8 worm cellular contexts compared by ENCODE assay signal in genomic region chrIII:7958085-7958484, ce11.
A peak's percentile ranks its signal among the peaks of the same experiment; 100 is the strongest.
TF ChIP-seq lines count a peak whose summit lies in the region.

Gene C29E4.11 (minus strand): TSS chrIII:7958114.

TF ChIP-seq in whole organism, L1 larva, 84 proteins besides CTCF, POLR2A, EP300 and RAD21 (continues in another document):
- TF ChIP-seq snu-23 (GFP tag; optimal IDR thresholded peaks at IDR 0.05; lab: Kevin White, UChicago), result peak; percentile 41
- TF ChIP-seq efl-3 (GFP tag; optimal IDR thresholded peaks at IDR 0.05; lab: Kevin White, UChicago), result no peak
- no peak for TF ChIP-seq unc-130 (tag; optimal IDR thresholded peaks at IDR 0.05; lab: Kevin White, UChicago)
- TF ChIP-seq nhr-84 (tag; optimal IDR thresholded peaks at IDR 0.05; lab: Kevin White, UChicago), result no peak
- no peak for TF ChIP-seq egl-27 (tag; optimal IDR thresholded peaks at IDR 0.05; lab: Kevin White, UChicago)
- TF ChIP-seq elt-3 (tag; optimal IDR thresholded peaks at IDR 0.05; lab: Kevin White, UChicago), result no peak
- TF ChIP-seq sox-4 (tag; optimal IDR thresholded peaks at IDR 0.05; lab: Kevin White, UChicago), result no peak
- no peak for TF ChIP-seq pqm-1 (tag; optimal IDR thresholded peaks at IDR 0.05; lab: Kevin White, UChicago)
- no peak for TF ChIP-seq ama-1 (optimal IDR thresholded peaks at IDR 0.05; lab: Kevin White, UChicago)
- peak in 1 of 3 experiments; percentile 39 for TF ChIP-seq dpl-1 (GFP tag; optimal IDR thresholded peaks at IDR 0.05; lab: Kevin White, UChicago)
- no peak for TF ChIP-seq lin-13 (GFP tag; optimal IDR thresholded peaks at IDR 0.05; lab: Kevin White, UChicago)
- no peak for TF ChIP-seq jun-1 (tag; optimal IDR thresholded peaks at IDR 0.05; lab: Kevin White, UChicago)

TF ChIP-seq in whole organism, L2 larva, 48 proteins besides CTCF, POLR2A, EP300 and RAD21:
- TF ChIP-seq dmd-4 (tag; optimal IDR thresholded peaks at IDR 0.05; lab: Kevin White, UChicago) (no peak), lsy-2 (tag; optimal IDR thresholded peaks at IDR 0.05; lab: Kevin White, UChicago) (peak in 1 of 2 experiments; percentile 40), C34F6.9 (tag; optimal IDR thresholded peaks at IDR 0.05; lab: Kevin White, UChicago) (peak; percentile 74), unc-55 (GFP tag; optimal IDR thresholded peaks at IDR 0.05; lab: Kevin White, UChicago) (peak; percentile 40)
TF ChIP-seq in whole organism, L2 larva: peak in this region for 3.

TF ChIP-seq in whole organism, L3 larva, 47 proteins besides CTCF, POLR2A, EP300 and RAD21:
- TF ChIP-seq nhr-237 (tag; optimal IDR thresholded peaks at IDR 0.05; lab: Kevin White, UChicago), result no peak
- peak; percentile 30 for TF ChIP-seq nhr-23 (tag; optimal IDR thresholded peaks at IDR 0.05; lab: Kevin White, UChicago)
- no peak for TF ChIP-seq daf-12 (tag; optimal IDR thresholded peaks at IDR 0.05; lab: Kevin White, UChicago)
- TF ChIP-seq nhr-12 (tag; optimal IDR thresholded peaks at IDR 0.05; lab: Kevin White, UChicago), result no peak
- TF ChIP-seq egl-27 (tag; optimal IDR thresholded peaks at IDR 0.05; lab: Kevin White, UChicago), result no peak
- no peak for TF ChIP-seq lsy-12 (tag; optimal IDR thresholded peaks at IDR 0.05; lab: Kevin White, UChicago)
- peak; percentile 32 for TF ChIP-seq nfya-1 (tag; optimal IDR thresholded peaks at IDR 0.05; lab: Kevin White, UChicago; ENCODE audit: insufficient read depth)
- TF ChIP-seq elt-3 (tag; optimal IDR thresholded peaks at IDR 0.05; lab: Kevin White, UChicago), result no peak
- no peak for TF ChIP-seq ceh-16 (tag; optimal IDR thresholded peaks at IDR 0.05; lab: Kevin White, UChicago)
- no peak for TF ChIP-seq fkh-10 (GFP tag; optimal IDR thresholded peaks at IDR 0.05; lab: Kevin White, UChicago)
- no peak for TF ChIP-seq pqm-1 (tag; optimal IDR thresholded peaks at IDR 0.05; lab: Kevin White, UChicago)
- TF ChIP-seq pha-4 (tag; optimal IDR thresholded peaks at IDR 0.05; lab: Kevin White, UChicago), result peak; percentile 66

TF ChIP-seq in whole organism, L4 larva, 104 proteins besides CTCF, POLR2A, EP300 and RAD21 (continues in another document):
- TF ChIP-seq mdl-1 (tag; optimal IDR thresholded peaks at IDR 0.05; lab: Kevin White, UChicago) (no peak), lsy-2 (tag; optimal IDR thresholded peaks at IDR 0.05; lab: Kevin White, UChicago) (peak in 1 of 2 experiments; percentile 41), nhr-10 (tag; optimal IDR thresholded peaks at IDR 0.05; lab: Kevin White, UChicago) (no peak), mxl-3 (GFP tag; optimal IDR thresholded peaks at IDR 0.05; lab: Kevin White, UChicago) (no peak), spr-1 (tag; optimal IDR thresholded peaks at IDR 0.05; lab: Kevin White, UChicago) (no peak), F49E8.2 (tag; optimal IDR thresholded peaks at IDR 0.05; lab: Kevin White, UChicago; ENCODE audit: borderline replicate concordance) (no peak), lin-13 (GFP tag; optimal IDR thresholded peaks at IDR 0.05; lab: Kevin White, UChicago) (no peak), D1046.2 (GFP tag; IDR thresholded peaks at IDR 0.05; lab: Robert Waterston, UW) (no peak), tra-1 (GFP tag; IDR thresholded peaks at IDR 0.05; lab: Robert Waterston, UW) (no peak), nhr-237 (tag; optimal IDR thresholded peaks at IDR 0.05; lab: Kevin White, UChicago) (no peak), mdt-29 (GFP tag; IDR thresholded peaks at IDR 0.05; lab: Robert Waterston, UW) (no peak), rbr-2 (tag; optimal IDR thresholded peaks at IDR 0.05; lab: Kevin White, UChicago) (no peak), nhr-102 (tag; optimal IDR thresholded peaks at IDR 0.05; lab: Kevin White, UChicago) (no peak)

TF ChIP-seq in whole organism, late embryonic, 69 proteins besides CTCF, POLR2A, EP300 and RAD21:
- TF ChIP-seq fkh-6 (tag; optimal IDR thresholded peaks at IDR 0.05; lab: Kevin White, UChicago), result no peak
- peak; percentile 38 for TF ChIP-seq nfya-1 (tag; optimal IDR thresholded peaks at IDR 0.05; lab: Kevin White, UChicago)
- no peak for TF ChIP-seq nhr-11 (tag; optimal IDR thresholded peaks at IDR 0.05; lab: Kevin White, UChicago)
- no peak for TF ChIP-seq ceh-9 (tag; optimal IDR thresholded peaks at IDR 0.05; lab: Kevin White, UChicago)

TF ChIP-seq in whole organism, midembryonic, 9 proteins besides CTCF, POLR2A, EP300 and RAD21:
- TF ChIP-seq T22C8.4 (GFP tag; IDR thresholded peaks at IDR 0.05; lab: Robert Waterston, UW) (no peak), ref-1 (GFP tag; conservative IDR thresholded peaks at IDR 0.05; lab: Robert Waterston, UW) (no peak), klf-2 (GFP tag; conservative IDR thresholded peaks at IDR 0.05; lab: Robert Waterston, UW) (no peak), cog-1 (tag; optimal IDR thresholded peaks at IDR 0.05; lab: Kevin White, UChicago) (peak; percentile 24)

TF ChIP-seq in whole organism, mixed stage, embryonic, 35 proteins besides CTCF, POLR2A, EP300 and RAD21:
- no peak for TF ChIP-seq mls-2 (tag; optimal IDR thresholded peaks at IDR 0.05; lab: Kevin White, UChicago)
- TF ChIP-seq M03D4.4 (tag; optimal IDR thresholded peaks at IDR 0.05; lab: Kevin White, UChicago), result no peak
- no peak for TF ChIP-seq blmp-1 (tag; optimal IDR thresholded peaks at IDR 0.05; lab: Kevin White, UChicago)
- peak; percentile 33 for TF ChIP-seq pha-4 (tag; optimal IDR thresholded peaks at IDR 0.05; lab: Kevin White, UChicago)
- TF ChIP-seq ztf-11 (tag; optimal IDR thresholded peaks at IDR 0.05; lab: Kevin White, UChicago), result no peak
- TF ChIP-seq ceh-39 (tag; optimal IDR thresholded peaks at IDR 0.05; lab: Kevin White, UChicago), result no peak
- no peak for TF ChIP-seq drap-1 (GFP tag; optimal IDR thresholded peaks at IDR 0.05; lab: Kevin White, UChicago)
- no peak for TF ChIP-seq elt-3 (tag; optimal IDR thresholded peaks at IDR 0.05; lab: Kevin White, UChicago)
- peak; percentile 42 for TF ChIP-seq ces-1 (GFP tag; optimal IDR thresholded peaks at IDR 0.05; lab: Kevin White, UChicago)
- TF ChIP-seq unc-39 (tag; optimal IDR thresholded peaks at IDR 0.05; lab: Kevin White, UChicago), result no peak
- TF ChIP-seq bed-3 (GFP tag; optimal IDR thresholded peaks at IDR 0.05; lab: Kevin White, UChicago), result no peak

TF ChIP-seq in whole organism, young adult, 124 proteins besides CTCF, POLR2A, EP300 and RAD21:
- TF ChIP-seq hmg-1.2 (GFP tag; IDR thresholded peaks at IDR 0.05; lab: Robert Waterston, UW) (peak; percentile 85), him-1 (tag; optimal IDR thresholded peaks at IDR 0.05; lab: Kevin White, UChicago) (no peak), lir-1 (GFP tag; conservative IDR thresholded peaks at IDR 0.05; lab: Robert Waterston, UW) (no peak), hrde-1 (tag; optimal IDR thresholded peaks at IDR 0.05; lab: Kevin White, UChicago; ENCODE audit: borderline replicate concordance) (no peak)
